Worm (Caenorhabditis elegans): ENCODE data around the gene Y59H11AM.1.

The Y59H11AM.1 gene

DNA sequence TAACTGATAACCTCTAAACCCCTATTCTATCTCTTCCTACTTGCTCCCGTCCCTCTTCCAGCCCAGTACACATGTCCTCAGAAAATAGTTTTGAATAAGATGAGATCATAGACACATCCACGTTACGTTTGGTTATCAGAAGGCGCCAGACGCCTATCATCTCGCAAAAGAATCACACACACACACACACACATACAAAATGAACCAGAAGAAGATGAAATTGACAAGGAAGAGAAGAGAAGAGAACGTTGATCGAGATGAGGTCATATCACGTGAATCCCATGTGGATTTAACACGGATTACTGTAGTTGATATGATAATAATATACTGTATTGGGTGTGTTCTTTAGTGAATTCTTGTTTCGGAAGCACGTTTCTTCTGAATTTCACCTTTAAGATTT, 45.2 kb upstream of the Y59H11AM.1 start (continued):
- TF ChIP-seq nhr-11 (tag; optimal IDR thresholded peaks at IDR 0.05) (no peak), snpc-4 (tag; optimal IDR thresholded peaks at IDR 0.05) (no peak), ceh-82 (tag; optimal IDR thresholded peaks at IDR 0.05) (no peak), aly-2 (tag; optimal IDR thresholded peaks at IDR 0.05) (no peak)

DNA sequence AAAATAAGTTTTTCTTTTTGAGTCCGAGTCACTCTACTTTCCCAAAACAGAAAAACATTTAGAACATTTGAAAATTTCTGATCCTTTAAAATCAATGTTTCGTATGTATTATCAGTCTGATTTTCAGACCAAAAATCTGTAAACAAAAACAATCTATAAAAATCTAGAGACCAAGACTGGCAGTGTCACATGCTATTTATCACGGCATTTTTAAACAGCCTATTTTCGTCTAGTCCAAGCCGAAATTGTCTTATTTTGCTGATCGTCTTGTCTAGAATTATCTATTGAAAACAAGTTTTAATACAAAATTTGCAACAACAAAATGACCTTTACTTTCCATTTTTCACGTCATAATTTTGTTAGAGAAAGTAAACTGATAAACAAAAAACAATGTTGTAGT, 44.7 kb upstream of the Y59H11AM.1 start:
- TF ChIP-seq mbf-1 (tag; optimal IDR thresholded peaks at IDR 0.05), result no peak
- no peak for TF ChIP-seq Y55F3AM.14 (GFP tag; optimal IDR thresholded peaks at IDR 0.05)
- peak; percentile 7 for TF ChIP-seq crh-2 (tag; optimal IDR thresholded peaks at IDR 0.05)
- TF ChIP-seq nhr-6 (tag; optimal IDR thresholded peaks at IDR 0.05), result no peak
- TF ChIP-seq nhr-25 (tag; optimal IDR thresholded peaks at IDR 0.05), result peak; percentile 11
- no peak for TF ChIP-seq unc-39 (tag; optimal IDR thresholded peaks at IDR 0.05)

DNA sequence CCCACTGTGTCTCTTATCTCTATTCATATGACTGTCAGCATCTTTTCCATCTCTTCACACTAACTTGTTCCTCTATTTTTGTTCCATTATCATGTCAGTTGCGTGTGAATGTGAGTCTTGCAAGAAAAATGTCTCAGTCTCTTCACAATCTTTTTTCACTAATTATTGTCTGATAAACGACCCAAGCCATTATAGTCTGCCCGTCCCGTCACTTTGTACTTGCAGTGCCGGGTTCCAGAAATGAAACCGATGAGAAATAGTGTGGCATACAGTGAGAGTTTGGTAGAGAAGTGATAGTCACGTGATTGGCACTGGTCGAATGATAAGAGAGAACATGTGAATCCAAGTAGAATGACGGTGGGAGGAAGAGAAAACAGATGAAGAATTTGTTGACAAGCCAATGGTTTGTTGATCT, 43.6 kb upstream of the Y59H11AM.1 start:
- TF ChIP-seq nhr-10 (tag; optimal IDR thresholded peaks at IDR 0.05) (peak; percentile 49), ceh-16 (tag; optimal IDR thresholded peaks at IDR 0.05) (no peak), crh-2 (tag; optimal IDR thresholded peaks at IDR 0.05) (peak; percentile 94), nhr-11 (tag; optimal IDR thresholded peaks at IDR 0.05) (peak; percentile 34), aly-2 (tag; optimal IDR thresholded peaks at IDR 0.05) (no peak), sem-4 (tag; optimal IDR thresholded peaks at IDR 0.05) (peak; percentile 84), Y55F3AM.14 (GFP tag; optimal IDR thresholded peaks at IDR 0.05) (peak; percentile 78), C34F6.9 (tag; optimal IDR thresholded peaks at IDR 0.05) (peak; percentile 80), lin-13 (GFP tag; optimal IDR thresholded peaks at IDR 0.05) (peak; percentile 43), mdl-1 (tag; optimal IDR thresholded peaks at IDR 0.05) (peak; percentile 94 to 96), dmd-4 (tag; optimal IDR thresholded peaks at IDR 0.05) (no peak), unc-55 (GFP tag; optimal IDR thresholded peaks at IDR 0.05) (no peak), zag-1 (tag; optimal IDR thresholded peaks at IDR 0.05) (no peak), nhr-129 (tag; optimal IDR thresholded peaks at IDR 0.05) (peak; percentile 80), nhr-21 (tag; optimal IDR thresholded peaks at IDR 0.05) (peak; percentile 98), egl-27 (tag; optimal IDR thresholded peaks at IDR 0.05) (peak; percentile 95), lsy-2 (tag; optimal IDR thresholded peaks at IDR 0.05) (peak in 1 of 2 experiments; percentile 89), gmeb-1 (tag; optimal IDR thresholded peaks at IDR 0.05) (peak; percentile 78), F13H6.1 (tag; optimal IDR thresholded peaks at IDR 0.05) (peak; percentile 99), sma-9 (GFP tag; optimal IDR thresholded peaks at IDR 0.05) (peak; percentile 99), sma-9 (tag; optimal IDR thresholded peaks at IDR 0.05) (peak; percentile 50), blmp-1 (tag; optimal IDR thresholded peaks at IDR 0.05; ENCODE audit: insufficient read depth) (peak; percentile 78), nhr-25 (tag; optimal IDR thresholded peaks at IDR 0.05) (peak; percentile 90), nhr-23 (tag; optimal IDR thresholded peaks at IDR 0.05) (no peak), skn-1 (tag; optimal IDR thresholded peaks at IDR 0.05) (no peak), ceh-82 (tag; optimal IDR thresholded peaks at IDR 0.05) (no peak), nhr-237 (tag; optimal IDR thresholded peaks at IDR 0.05) (no peak), lin-39 (tag; optimal IDR thresholded peaks at IDR 0.05) (no peak), ztf-1 (GFP tag; conservative IDR thresholded peaks at IDR 0.05) (no peak), peb-1 (tag; optimal IDR thresholded peaks at IDR 0.05) (no peak), unc-62 (GFP tag; optimal IDR thresholded peaks at IDR 0.05) (peak; percentile 63), fos-1 (tag; optimal IDR thresholded peaks at IDR 0.05) (peak; percentile 99), elt-3 (tag; optimal IDR thresholded peaks at IDR 0.05) (no peak), R02D3.7 (tag; optimal IDR thresholded peaks at IDR 0.05) (no peak), sma-3 (GFP tag; optimal IDR thresholded peaks at IDR 0.05) (peak; percentile 99), snpc-4 (tag; optimal IDR thresholded peaks at IDR 0.05) (no peak), alr-1 (tag; optimal IDR thresholded peaks at IDR 0.05) (no peak), ZK546.5 (tag; optimal IDR thresholded peaks at IDR 0.05) (no peak), mab-5 (tag; optimal IDR thresholded peaks at IDR 0.05) (peak; percentile 83), elt-1 (tag; optimal IDR thresholded peaks at IDR 0.05) (no peak), nhr-6 (tag; optimal IDR thresholded peaks at IDR 0.05) (peak; percentile 85), ztf-4 (tag; optimal IDR thresholded peaks at IDR 0.05) (peak; percentile 14), mbf-1 (tag; optimal IDR thresholded peaks at IDR 0.05) (no peak), ama-1 (optimal IDR thresholded peaks at IDR 0.05) (no peak), lin-11 (tag; optimal IDR thresholded peaks at IDR 0.05) (no peak), nhr-12 (tag; optimal IDR thresholded peaks at IDR 0.05) (no peak), ztf-11 (tag; optimal IDR thresholded peaks at IDR 0.05) (no peak), nhr-77 (tag; optimal IDR thresholded peaks at IDR 0.05) (peak; percentile 46), unc-39 (tag; optimal IDR thresholded peaks at IDR 0.05) (no peak)

Data from whole organism, L2 larva.